Fruit fly (Drosophila melanogaster): ENCODE measurements around the gene Hpr1.

DNA sequence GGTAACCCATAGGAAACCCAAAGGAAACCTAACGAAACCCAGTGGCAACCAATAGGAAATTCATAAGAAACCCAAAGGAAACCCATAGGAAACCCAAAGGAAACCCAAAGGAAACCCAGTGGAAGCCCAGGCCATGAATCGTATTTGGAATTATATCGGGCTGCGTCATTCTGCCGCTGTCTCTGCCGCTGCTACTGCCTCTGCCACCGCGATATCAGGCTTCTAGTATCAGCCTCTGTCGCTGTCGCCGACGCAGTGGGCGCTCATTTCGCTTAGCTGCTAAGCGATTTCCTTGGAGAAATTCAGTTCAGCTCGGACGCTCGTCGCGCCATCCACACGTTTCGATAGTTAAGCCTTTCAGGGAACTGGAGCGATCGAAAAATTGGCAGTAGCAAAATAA lies 10.1 kb upstream of the Hpr1 start, which contains the start of gene CG1208:
- TF ChIP-seq Ets98B (GFP tag; IDR thresholded peaks at IDR 0.05): no peak
- no peak for TF ChIP-seq EcR (GFP tag; optimal IDR thresholded peaks at IDR 0.05)
- no peak for TF ChIP-seq fd96Ca (GFP tag; IDR thresholded peaks at IDR 0.05)
- TF ChIP-seq CG4496 (GFP tag; IDR thresholded peaks at IDR 0.05): no peak
- TF ChIP-seq CG9948 (tag; optimal IDR thresholded peaks at IDR 0.05): no peak
- TF ChIP-seq CG13204 (GFP tag; optimal IDR thresholded peaks at IDR 0.05): no peak

All from whole organism, pupa.